Fruit fly (Drosophila melanogaster) whole organism, prepupa: ENCODE results near the gene CG11694.

Experiments
- CG1621 ChIP-seq: fragments of 200-800 bp; sonication (Bioruptor generic); optimal IDR thresholded peaks from 3 replicates; lab custom pipeline; 2018; ENCODE audit warnings: missing biosample characterization, mild to moderate bottlenecking, missing genetic modification characterization
- CG32006 ChIP-seq: fragments of 200-800 bp; sonication (Bioruptor generic); optimal IDR thresholded peaks from 3 replicates; lab custom pipeline; 2017; ENCODE audit warnings: missing biosample characterization, mild to moderate bottlenecking, missing genetic modification characterization
- CG3919 ChIP-seq: fragments of 200-800 bp; sonication (Bioruptor generic); optimal IDR thresholded peaks from 3 replicates; lab custom pipeline; 2016; ENCODE audit warnings: missing biosample characterization, missing genetic modification characterization
- OdsH ChIP-seq: fragments of 200-800 bp; sonication (Bioruptor generic); optimal IDR thresholded peaks from 3 replicates; lab custom pipeline; 2016; ENCODE audit warnings: missing biosample characterization, missing genetic modification characterization
- Sox15 ChIP-seq: fragments of 200-800 bp; sonication (Bioruptor generic); optimal IDR thresholded peaks from 3 replicates; lab custom pipeline; 2016; ENCODE audit warnings: missing biosample characterization, missing genetic modification characterization
- pdm3 ChIP-seq: fragments of 200-800 bp; sonication (Bioruptor generic); optimal IDR thresholded peaks from 3 replicates; lab custom pipeline; 2016; ENCODE audit warnings: missing biosample characterization, missing genetic modification characterization
- svp ChIP-seq: fragments of 200-800 bp; sonication (Bioruptor generic); peaks from one replicate; lab custom pipeline; 2016; ENCODE audit warnings: missing biosample characterization, missing genetic modification characterization

dm6 chr3R:8354458-8354857 is 42.5 kb upstream of the CG11694 start:
- TF ChIP-seq Sox15 (GFP tag; lab: Kevin White, UChicago) = peak; percentile 16
- peak; percentile 44 for TF ChIP-seq OdsH
- no peak for TF ChIP-seq CG32006 (GFP tag; lab: Kevin White, UChicago)
- no peak for TF ChIP-seq CG1621 (tag; lab: Kevin White, UChicago)
- TF ChIP-seq svp (GFP tag; lab: Kevin White, UChicago) = peak; percentile 86
- peak; percentile 44 for TF ChIP-seq pdm3
- no peak for TF ChIP-seq CG3919 (GFP tag; lab: Kevin White, UChicago)
